Worm (Caenorhabditis elegans) whole organism, young adult: ENCODE measurements around the gene Y46D2A.2.

Source experiments
- D2030.7 ChIP-seq: fragments of 200-800 bp; sonication (Bioruptor generic); IDR thresholded peaks from 2 replicates; pipeline ENCODE4 v1.3.6; 2022; ENCODE audit warnings: missing genetic modification reagents, missing genetic modification characterization, missing compliant biosample characterization
- F23B12.7 ChIP-seq: sonication (generic microtip); optimal IDR thresholded peaks from 2 replicates; lab custom pipeline; 2017; ENCODE audit warnings: missing genetic modification characterization, mild to moderate bottlenecking, missing compliant biosample characterization, antibody characterized with exemption, moderate library complexity; ENCODE audit not compliant: insufficient read depth
- F33H1.4 ChIP-seq: fragments of 200-800 bp; sonication (Bioruptor generic); IDR thresholded peaks from 2 replicates; pipeline ENCODE4 v1.3.6; 2022; ENCODE audit warnings: missing genetic modification reagents, missing genetic modification characterization, missing compliant biosample characterization
- F37B4.10 ChIP-seq: fragments of 200-800 bp; sonication (Bioruptor generic); IDR thresholded peaks from 2 replicates; pipeline ENCODE4 v1.3.6; 2022; ENCODE audit warnings: missing genetic modification characterization, missing compliant biosample characterization
- T07F8.4 ChIP-seq: sonication (generic microtip); optimal IDR thresholded peaks from 2 replicates; lab custom pipeline; 2016; ENCODE audit warnings: mild to moderate bottlenecking, missing genetic modification characterization, moderate library complexity, missing compliant biosample characterization
- Y79H2A.3 ChIP-seq: fragments of 200-800 bp; sonication (Bioruptor generic); conservative IDR thresholded peaks from 2 replicates; pipeline ENCODE4 v1.3.6; 2022; ENCODE audit warnings: missing genetic modification reagents, missing genetic modification characterization, missing compliant biosample characterization
- athp-1 ChIP-seq: sonication (generic microtip); optimal IDR thresholded peaks from 2 replicates; lab custom pipeline; 2017; ENCODE audit warnings: mild to moderate bottlenecking, missing genetic modification characterization, missing compliant biosample characterization
- attf-5 ChIP-seq: fragments of 200-800 bp; sonication (Bioruptor generic); optimal IDR thresholded peaks from 2 replicates; lab custom pipeline; 2018; ENCODE audit warnings: mild to moderate bottlenecking, missing genetic modification characterization, missing compliant biosample characterization
- attf-6 ChIP-seq: fragments of 200-800 bp; sonication (Bioruptor generic); IDR thresholded peaks from 2 replicates; pipeline ENCODE4 v1.3.6; 2022; ENCODE audit warnings: missing genetic modification reagents, missing genetic modification characterization, missing compliant biosample characterization
- cebp-2 ChIP-seq: fragments of 200-800 bp; sonication (Bioruptor generic); IDR thresholded peaks from 2 replicates; pipeline ENCODE4 v1.3.6; 2022; ENCODE audit warnings: missing genetic modification characterization, missing compliant biosample characterization
- die-1 ChIP-seq: sonication (generic microtip); optimal IDR thresholded peaks from 2 replicates; lab custom pipeline; 2016; ENCODE audit warnings: missing genotype, mild to moderate bottlenecking, missing genetic modification characterization, missing compliant biosample characterization
- dox-1 ChIP-seq: fragments of 200-800 bp; sonication (Bioruptor generic); IDR thresholded peaks from 2 replicates; pipeline ENCODE4 v1.3.6; 2022; ENCODE audit warnings: missing genetic modification reagents, missing genetic modification characterization, missing compliant biosample characterization
- fkh-3 ChIP-seq: sonication (generic microtip); optimal IDR thresholded peaks from 2 replicates; lab custom pipeline; 2016; ENCODE audit warnings: mild to moderate bottlenecking, missing genetic modification characterization, missing compliant biosample characterization
- gei-17 ChIP-seq: fragments of 200-800 bp; sonication (Bioruptor generic); optimal IDR thresholded peaks from 2 replicates; lab custom pipeline; 2018; ENCODE audit warnings: mild to moderate bottlenecking, missing genetic modification characterization, missing compliant biosample characterization
- hmg-1.2 ChIP-seq: fragments of 200-800 bp; sonication (Bioruptor generic); IDR thresholded peaks from 2 replicates; pipeline ENCODE4 v1.3.6; 2022; ENCODE audit warnings: missing genetic modification reagents, missing genetic modification characterization, missing compliant biosample characterization
- hsf-1 ChIP-seq: fragments of 200-800 bp; sonication (Bioruptor generic); IDR thresholded peaks from 2 replicates; pipeline ENCODE4 v1.3.6; 2022; ENCODE audit warnings: missing genetic modification reagents, missing genetic modification characterization, missing compliant biosample characterization
- let-607 ChIP-seq, 2 experiments: fragments of 200-800 bp in 1 of 2; sonication (Bioruptor generic) in 1 of 2; sonication (generic microtip) in 1 of 2; optimal IDR thresholded peaks; 2 replicates each; lab custom pipeline; 2016 to 2018; ENCODE audit warnings: mild to moderate bottlenecking in 2 of 2, missing compliant biosample characterization in 2 of 2, missing genetic modification characterization in 2 of 2, moderate library complexity in 2 of 2, missing genotype in 1 of 2
- lin-26 ChIP-seq: fragments of 200-800 bp; sonication (Bioruptor generic); IDR thresholded peaks from 2 replicates; pipeline ENCODE4 v1.3.6; 2022; ENCODE audit warnings: missing genetic modification reagents, missing genetic modification characterization, missing compliant biosample characterization
- lin-40 ChIP-seq: sonication (generic microtip); optimal IDR thresholded peaks from 2 replicates; lab custom pipeline; 2016; ENCODE audit warnings: missing genetic modification characterization, mild to moderate bottlenecking, missing compliant biosample characterization, missing genotype, missing genetic modification reagents
- lsl-1 ChIP-seq: fragments of 200-800 bp; sonication (Bioruptor generic); optimal IDR thresholded peaks from 2 replicates; lab custom pipeline; 2018; ENCODE audit warnings: mild to moderate bottlenecking, missing genetic modification characterization, moderate library complexity, missing compliant biosample characterization
- lsy-27 ChIP-seq: sonication (generic microtip); optimal IDR thresholded peaks from 2 replicates; lab custom pipeline; 2017; ENCODE audit warnings: missing genetic modification characterization, mild to moderate bottlenecking, missing compliant biosample characterization, antibody characterized with exemption, missing genotype, borderline replicate concordance; ENCODE audit not compliant: insufficient read depth
- madf-3 ChIP-seq: fragments of 200-800 bp; sonication (Bioruptor generic); IDR thresholded peaks from 2 replicates; pipeline ENCODE4 v1.3.6; 2022; ENCODE audit warnings: missing genetic modification reagents, missing genetic modification characterization, missing compliant biosample characterization
- madf-6 ChIP-seq: fragments of 200-800 bp; sonication (Bioruptor generic); IDR thresholded peaks from 2 replicates; pipeline ENCODE4 v1.3.6; 2022; ENCODE audit warnings: missing genetic modification reagents, missing genetic modification characterization, missing compliant biosample characterization
- madf-8 ChIP-seq: fragments of 200-800 bp; sonication (Bioruptor generic); conservative IDR thresholded peaks from 2 replicates; pipeline ENCODE4 v1.3.6; 2022; ENCODE audit warnings: missing genetic modification reagents, missing genetic modification characterization, missing compliant biosample characterization
- mxl-1 ChIP-seq: sonication (generic microtip); optimal IDR thresholded peaks from 2 replicates; lab custom pipeline; 2016; ENCODE audit warnings: missing genetic modification characterization, missing compliant biosample characterization
- nhr-27 ChIP-seq: fragments of 200-800 bp; sonication (Bioruptor generic); optimal IDR thresholded peaks from 2 replicates; lab custom pipeline; 2018; ENCODE audit warnings: mild to moderate bottlenecking, missing genetic modification characterization, moderate library complexity, missing compliant biosample characterization
- pbrm-1 ChIP-seq: fragments of 200-800 bp; sonication (Bioruptor generic); IDR thresholded peaks from 2 replicates; pipeline ENCODE4 v1.3.6; 2022; ENCODE audit warnings: missing genetic modification reagents, missing genetic modification characterization, missing compliant biosample characterization
- pha-4 ChIP-seq: fragments of 150-350 bp; sonication (generic microtip); optimal IDR thresholded peaks from 2 replicates; lab custom pipeline; 2014; ENCODE audit warnings: missing biosample characterization, missing genetic modification reagents, missing genetic modification characterization
- sdz-38 ChIP-seq: sonication (generic microtip); optimal IDR thresholded peaks from 2 replicates; lab custom pipeline; 2016; ENCODE audit warnings: missing genotype, missing genetic modification characterization, missing compliant biosample characterization
- snpc-1.1 ChIP-seq: sonication (generic microtip); optimal IDR thresholded peaks from 2 replicates; lab custom pipeline; 2017; ENCODE audit warnings: missing genetic modification characterization, mild to moderate bottlenecking, missing compliant biosample characterization, antibody characterized with exemption, moderate library complexity, missing genotype, missing genetic modification reagents; ENCODE audit not compliant: insufficient read depth
- snpc-4 ChIP-seq, 5 experiments: fragments of 150-350 bp in 1 of 5; sonication (generic microtip) in 4 of 5; optimal IDR thresholded peaks; 2 replicates each; lab custom pipeline; 2014 to 2018; ENCODE audit warnings: missing genetic modification characterization in 5 of 5, missing biosample characterization in 3 of 5, antibody characterized with exemption in 2 of 5, mild to moderate bottlenecking in 2 of 5, missing compliant biosample characterization in 2 of 5, missing genotype in 2 of 5, moderate library complexity in 2 of 5, missing genetic modification reagents in 1 of 5
- sptf-2 ChIP-seq: fragments of 200-800 bp; sonication (Bioruptor generic); optimal IDR thresholded peaks from 2 replicates; lab custom pipeline; 2018; ENCODE audit warnings: mild to moderate bottlenecking, missing genetic modification characterization, missing compliant biosample characterization
- tbx-9 ChIP-seq: sonication (generic microtip); optimal IDR thresholded peaks from 2 replicates; lab custom pipeline; 2016; ENCODE audit warnings: borderline replicate concordance, missing genetic modification characterization, inconsistent platforms, missing compliant biosample characterization
- unc-130 ChIP-seq: sonication (generic microtip); optimal IDR thresholded peaks from 2 replicates; lab custom pipeline; 2016; ENCODE audit warnings: missing genetic modification reagents, missing genetic modification characterization, missing compliant biosample characterization
- xnd-1 ChIP-seq: sonication (generic microtip); optimal IDR thresholded peaks from 2 replicates; lab custom pipeline; 2016; ENCODE audit warnings: missing genotype, missing genetic modification reagents, missing genetic modification characterization, missing compliant biosample characterization
- ztf-22 ChIP-seq: fragments of 200-800 bp; sonication (Bioruptor generic); optimal IDR thresholded peaks from 2 replicates; lab custom pipeline; 2018; ENCODE audit warnings: mild to moderate bottlenecking, missing genetic modification characterization, moderate library complexity, missing compliant biosample characterization
- ztf-25 ChIP-seq: fragments of 200-800 bp; sonication (Bioruptor generic); IDR thresholded peaks from 2 replicates; pipeline ENCODE4 v1.3.6; 2022; ENCODE audit warnings: missing genetic modification reagents, missing genetic modification characterization, missing compliant biosample characterization
- ztf-26 ChIP-seq: sonication (generic microtip); optimal IDR thresholded peaks from 2 replicates; lab custom pipeline; 2017; ENCODE audit warnings: missing genetic modification characterization, missing compliant biosample characterization

Gene Y46D2A.2

DNA sequence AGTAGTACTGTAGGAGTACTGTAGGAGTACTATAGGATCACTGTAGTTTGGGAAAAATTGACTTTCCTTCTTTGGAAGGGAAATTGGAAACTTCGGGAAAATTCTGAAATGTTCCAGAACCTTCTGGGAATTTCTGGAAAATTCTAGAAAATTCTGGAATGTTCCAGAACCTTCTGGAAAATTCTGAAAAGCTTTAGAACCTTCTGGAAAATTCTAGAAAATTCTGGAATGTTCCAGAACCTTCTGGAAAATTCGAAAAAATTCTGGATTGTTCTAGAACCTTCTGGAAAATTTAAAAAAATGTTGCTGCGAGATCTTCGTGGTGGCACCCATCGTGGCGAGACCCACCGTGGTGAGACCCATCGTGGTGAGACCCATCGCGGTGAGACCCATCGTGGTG, 42.5 kb upstream of the Y46D2A.2 start:
- peak; percentile 45 for TF ChIP-seq F33H1.4
- TF ChIP-seq hsf-1 (GFP tag; lab: Robert Waterston, UW), result peak; percentile 96
- peak; percentile 69 for TF ChIP-seq dox-1 (GFP tag; lab: Robert Waterston, UW)
- 0 out of 2 replicates have a peak, but pooled peaks have one; percentile 20 for TF ChIP-seq madf-6 (GFP tag; lab: Robert Waterston, UW)
- TF ChIP-seq pbrm-1 (GFP tag; lab: Robert Waterston, UW), result 0 out of 2 replicates have a peak, but pooled peaks have one; percentile 44
- 0 out of 2 replicates have a peak, but pooled peaks have one; percentile 42 for TF ChIP-seq cebp-2 (GFP tag; lab: Robert Waterston, UW)

DNA sequence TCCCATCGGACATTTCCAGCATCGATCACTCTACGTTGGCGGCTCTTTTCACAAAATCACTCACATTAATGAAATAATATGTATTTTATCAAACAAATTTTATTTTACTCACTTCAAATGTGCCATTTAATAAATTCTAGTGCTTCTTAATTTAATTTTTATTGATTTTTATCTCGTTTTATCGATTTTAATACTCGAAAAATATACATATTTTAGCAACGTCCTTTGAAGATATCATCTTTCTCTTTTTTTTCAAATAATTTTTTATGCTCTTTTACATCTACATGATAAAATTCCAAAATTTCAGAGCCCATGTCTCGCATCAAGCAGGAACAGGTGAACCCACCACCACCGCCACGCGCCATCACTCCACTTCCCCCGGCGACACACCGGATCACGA, 35.8 kb upstream of the Y46D2A.2 start, which contains the start of the genes lido-14 and bath-27:
Gene lido-14 (plus strand): TSS at position 301 of the 400 bp plus-strand sequence.
Gene bath-27 (plus strand): TSS at position 306 of the 400 bp plus-strand sequence.
- TF ChIP-seq tbx-9 (tag; lab: Kevin White, UChicago), result no peak
- no peak for TF ChIP-seq pha-4 (tag; lab: Kevin White, UChicago)
- no peak for TF ChIP-seq athp-1 (tag; lab: Kevin White, UChicago)
- no peak for TF ChIP-seq madf-3 (GFP tag; lab: Robert Waterston, UW)
- TF ChIP-seq attf-5 (GFP tag; lab: Kevin White, UChicago), result no peak
- no peak for TF ChIP-seq ztf-22 (GFP tag; lab: Kevin White, UChicago)

DNA sequence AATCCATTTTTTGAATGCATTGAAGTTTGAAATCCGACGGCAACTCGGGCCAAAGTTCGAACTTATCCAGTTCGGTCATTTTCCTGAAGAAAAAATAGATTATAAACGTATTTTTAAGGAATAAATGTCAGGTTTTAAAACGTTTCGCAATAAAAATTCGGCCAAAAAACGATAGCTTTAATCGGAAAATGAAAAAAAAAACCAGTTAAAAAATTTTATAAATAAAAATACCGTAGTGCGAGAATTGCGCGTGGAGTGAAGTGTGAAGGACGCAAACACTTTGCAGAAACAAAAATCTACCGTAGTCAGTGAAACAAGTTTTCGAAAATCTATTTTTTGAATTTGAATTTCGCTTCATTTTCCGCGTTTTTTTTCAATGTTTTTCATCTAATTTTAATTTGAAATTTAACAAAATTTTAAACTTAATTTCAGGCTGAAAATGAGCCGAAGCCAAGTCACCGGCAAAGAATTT, 26.8 kb upstream of the Y46D2A.2 start, which contains the start of gene F14D2.8:
Gene F14D2.8 (minus strand): TSS at position 51 of the 472 bp plus-strand sequence.
- TF ChIP-seq madf-8 (GFP tag; lab: Robert Waterston, UW), result 0 out of 2 replicates have a peak, but pooled peaks have one; percentile 6
- TF ChIP-seq let-607 (tag; optimal IDR thresholded peaks at IDR 0.05; lab: Kevin White, UChicago), result no peak
- no peak for TF ChIP-seq xnd-1 (tag; lab: Kevin White, UChicago)
- no peak for TF ChIP-seq unc-130 (GFP tag; lab: Kevin White, UChicago)
- TF ChIP-seq lsl-1, result peak; percentile 86
- peak; percentile 25; the same call in 1 of the 2 replicates for TF ChIP-seq D2030.7 (GFP tag; lab: Robert Waterston, UW)
- TF ChIP-seq madf-6 (GFP tag; lab: Robert Waterston, UW), result peak; percentile 68
- TF ChIP-seq snpc-4 (GFP tag; optimal IDR thresholded peaks at IDR 0.05; lab: Kevin White, UChicago), result no peak
- no peak for TF ChIP-seq snpc-4 (tag; optimal IDR thresholded peaks at IDR 0.05; lab: Kevin White, UChicago)

DNA sequence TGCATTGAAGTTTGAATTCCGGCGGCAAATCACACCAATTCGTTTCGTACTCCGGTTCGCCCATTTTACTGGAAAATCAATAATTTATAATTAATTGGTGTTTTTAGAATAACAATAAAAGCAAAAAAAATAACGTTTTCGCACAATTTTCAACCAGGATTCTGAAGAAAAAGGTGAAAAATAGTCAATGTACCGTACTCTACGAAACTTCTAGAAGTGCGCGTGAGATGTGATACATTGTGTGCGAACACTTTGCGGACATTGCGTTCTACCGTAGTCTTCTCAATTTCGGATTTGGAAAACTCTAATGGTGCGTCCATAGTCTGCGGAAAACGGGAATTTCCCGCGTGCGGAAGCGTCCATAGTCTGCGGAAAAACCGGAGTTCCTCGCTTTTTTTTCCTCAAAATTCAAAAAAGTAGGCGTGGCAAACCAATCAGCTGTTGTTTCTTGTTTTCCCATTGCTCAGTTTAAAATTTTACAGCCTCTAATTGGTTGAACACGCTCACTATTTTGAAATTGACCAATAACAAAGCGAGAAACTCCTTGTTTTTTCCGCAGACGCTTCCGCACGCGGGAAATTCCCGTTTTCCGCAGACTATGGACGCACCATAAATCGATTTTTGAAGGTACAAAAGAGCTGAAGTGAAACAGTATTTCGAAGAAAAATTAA, 25.0 kb upstream of the Y46D2A.2 start, which contains the start of the genes F14D2.14 and bath-29:
Gene F14D2.14 (minus strand): TSS at position 51 of the 671 bp plus-strand sequence.
Gene bath-29 (plus strand): TSS at position 621 of the 671 bp plus-strand sequence.
- TF ChIP-seq ztf-26, result no peak
- no peak for TF ChIP-seq F37B4.10 (GFP tag; lab: Robert Waterston, UW)
- TF ChIP-seq sdz-38 (tag; lab: Kevin White, UChicago), result no peak
- TF ChIP-seq die-1 (tag; lab: Kevin White, UChicago), result no peak
- peak; percentile 40; the same call in 1 of the 2 replicates for TF ChIP-seq dox-1 (GFP tag; lab: Robert Waterston, UW)
- TF ChIP-seq hmg-1.2 (GFP tag; lab: Robert Waterston, UW), result 0 out of 2 replicates have a peak, but pooled peaks have one; percentile 5
- no peak for TF ChIP-seq lsy-27 (tag; lab: Kevin White, UChicago)
- TF ChIP-seq nhr-27 (tag; lab: Kevin White, UChicago), result no peak
- no peak for TF ChIP-seq sptf-2 (GFP tag; lab: Kevin White, UChicago)
- no peak for TF ChIP-seq ztf-25
- TF ChIP-seq gei-17 (GFP tag; lab: Kevin White, UChicago), result no peak
- no peak for TF ChIP-seq T07F8.4 (tag; lab: Kevin White, UChicago)
- TF ChIP-seq lin-40 (tag; lab: Kevin White, UChicago), result no peak
- TF ChIP-seq F23B12.7 (tag; lab: Kevin White, UChicago), result no peak
- peak; percentile 15 for TF ChIP-seq xnd-1 (tag; lab: Kevin White, UChicago)
- peak; percentile 90 for TF ChIP-seq hsf-1 (GFP tag; lab: Robert Waterston, UW)
- no peak for TF ChIP-seq lin-26 (GFP tag; lab: Robert Waterston, UW)
- no peak for TF ChIP-seq snpc-1.1
- TF ChIP-seq Y79H2A.3 (GFP tag; lab: Robert Waterston, UW), result no peak
- TF ChIP-seq madf-8 (GFP tag; lab: Robert Waterston, UW), result 0 out of 2 replicates have a peak, but pooled peaks have one; percentile 45
- no peak for TF ChIP-seq snpc-4 (GFP tag; optimal IDR thresholded peaks at IDR 0.05; lab: Kevin White, UChicago)
- TF ChIP-seq snpc-4 (tag; optimal IDR thresholded peaks at IDR 0.05; lab: Kevin White, UChicago), result no peak
- no peak for TF ChIP-seq mxl-1 (tag; lab: Kevin White, UChicago)
- TF ChIP-seq attf-6 (GFP tag; lab: Robert Waterston, UW), result no peak
- TF ChIP-seq fkh-3 (tag; lab: Kevin White, UChicago), result no peak
